Worm (Caenorhabditis elegans) whole organism, young adult: ENCODE results near the gene tbx-8.
A peak's percentile ranks its signal among the peaks of the same experiment; 100 is the strongest.

Source experiments
- ama-1 ChIP-seq, 3 experiments: fragments of 150-350 bp in 1 of 3; sonication (generic microtip) in 2 of 3; optimal IDR thresholded peaks; 2 replicates each; lab custom pipeline; 2014 to 2018; ENCODE audit warnings: missing biosample characterization in 2 of 3, missing genetic modification characterization in 2 of 3, missing genetic modification reagents in 2 of 3
- bed-2 ChIP-seq: fragments of 200-800 bp; sonication (Bioruptor generic); IDR thresholded peaks from 2 replicates; pipeline ENCODE4 v1.3.6; 2022; ENCODE audit warnings: missing genetic modification reagents, missing genetic modification characterization, missing compliant biosample characterization
- ceh-100 ChIP-seq: fragments of 200-800 bp; sonication (Bioruptor generic); IDR thresholded peaks from 2 replicates; pipeline ENCODE4 v1.3.6; 2022; ENCODE audit warnings: missing genetic modification reagents, missing genetic modification characterization, missing compliant biosample characterization
- lin-54 ChIP-seq: fragments of 200-800 bp; sonication (Bioruptor generic); optimal IDR thresholded peaks from 2 replicates; lab custom pipeline; 2018; ENCODE audit warnings: mild to moderate bottlenecking, missing genetic modification characterization, missing compliant biosample characterization
- lir-1 ChIP-seq: fragments of 200-800 bp; sonication (Bioruptor generic); conservative IDR thresholded peaks from 2 replicates; pipeline ENCODE4 v1.3.6; 2022; ENCODE audit warnings: missing genetic modification reagents, missing genetic modification characterization, missing compliant biosample characterization
- pha-4 ChIP-seq: fragments of 150-350 bp; sonication (generic microtip); optimal IDR thresholded peaks from 2 replicates; lab custom pipeline; 2014; ENCODE audit warnings: missing biosample characterization, missing genetic modification reagents, missing genetic modification characterization
- snpc-4 ChIP-seq, 5 experiments: fragments of 150-350 bp in 1 of 5; sonication (generic microtip) in 4 of 5; optimal IDR thresholded peaks; 2 replicates each; lab custom pipeline; 2014 to 2018; ENCODE audit warnings: missing genetic modification characterization in 5 of 5, missing biosample characterization in 3 of 5, antibody characterized with exemption in 2 of 5, mild to moderate bottlenecking in 2 of 5, missing compliant biosample characterization in 2 of 5, missing genotype in 2 of 5, moderate library complexity in 2 of 5, missing genetic modification reagents in 1 of 5
- ztf-18 ChIP-seq: sonication (generic microtip); optimal IDR thresholded peaks from 2 replicates; lab custom pipeline; 2016; ENCODE audit warnings: missing genotype, mild to moderate bottlenecking, missing genetic modification characterization, missing compliant biosample characterization
- ztf-28 ChIP-seq: fragments of 200-800 bp; sonication (Bioruptor generic); IDR thresholded peaks from 2 replicates; pipeline ENCODE4 v1.3.6; 2022; ENCODE audit warnings: missing genetic modification reagents, missing genetic modification characterization, missing compliant biosample characterization
- ztf-6 ChIP-seq: fragments of 200-800 bp; sonication (Bioruptor generic); IDR thresholded peaks from 2 replicates; pipeline ENCODE4 v1.3.6; 2022; ENCODE audit warnings: missing genetic modification reagents, missing genetic modification characterization, missing compliant biosample characterization

- peak; percentile 28 for TF ChIP-seq lin-54 (GFP tag; lab: Kevin White, UChicago)
- no peak for TF ChIP-seq ztf-6 (GFP tag; lab: Robert Waterston, UW)
- TF ChIP-seq ceh-100 = no peak
- no peak for TF ChIP-seq lir-1
- TF ChIP-seq ztf-28 (GFP tag; lab: Robert Waterston, UW) = no peak
- peak; percentile 33 for TF ChIP-seq ztf-18
- no peak for TF ChIP-seq bed-2 (GFP tag; lab: Robert Waterston, UW)
- no peak for TF ChIP-seq pha-4 (tag; lab: Kevin White, UChicago)
- no peak for TF ChIP-seq snpc-4 (GFP tag; optimal IDR thresholded peaks at IDR 0.05; lab: Kevin White, UChicago)
- peak in 3 of 4 experiments; percentile 6 to 28 (median 7) for TF ChIP-seq snpc-4 (tag; optimal IDR thresholded peaks at IDR 0.05; lab: Kevin White, UChicago)
- TF ChIP-seq ama-1 (optimal IDR thresholded peaks at IDR 0.05; lab: Kevin White, UChicago) = no peak
- no peak for TF ChIP-seq ama-1 (GFP tag; optimal IDR thresholded peaks at IDR 0.05; lab: Kevin White, UChicago)
These were observed 28.4 kb upstream of the tbx-8 start, which contains the start of gene unc-69 for ce11 chrIII:10318755-10319154.
